Worm (Caenorhabditis elegans): Measurements from ENCODE around the gene F14F9.5.

F14F9.5 gene

DNA sequence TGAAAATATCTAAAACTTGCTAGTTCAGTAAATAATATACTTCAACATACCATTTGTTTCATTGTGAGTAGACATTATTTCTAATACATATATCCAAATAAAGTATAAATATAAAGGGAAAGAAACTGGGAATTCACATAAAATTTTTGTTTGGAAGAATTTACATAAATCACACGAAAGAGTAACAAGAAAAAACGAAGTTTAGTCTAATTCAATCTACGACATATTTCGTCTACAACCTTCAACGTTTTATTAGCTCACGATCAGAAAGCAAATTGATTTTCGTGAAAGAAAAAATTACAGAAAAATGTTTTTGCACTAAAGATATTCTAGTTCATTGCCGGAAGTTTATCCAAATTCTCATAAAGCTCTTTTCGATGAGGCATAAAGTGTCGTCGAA lies 29.9 kb upstream of the F14F9.5 start, which contains the start of gene C04F5.2:
TSS of gene C04F5.2 (minus strand) at position 101 of the 400 bp plus-strand sequence.
- TF ChIP-seq aptf-3 (GFP tag; IDR thresholded peaks at IDR 0.05) (no peak), ztf-28 (GFP tag; IDR thresholded peaks at IDR 0.05) (no peak)

DNA sequence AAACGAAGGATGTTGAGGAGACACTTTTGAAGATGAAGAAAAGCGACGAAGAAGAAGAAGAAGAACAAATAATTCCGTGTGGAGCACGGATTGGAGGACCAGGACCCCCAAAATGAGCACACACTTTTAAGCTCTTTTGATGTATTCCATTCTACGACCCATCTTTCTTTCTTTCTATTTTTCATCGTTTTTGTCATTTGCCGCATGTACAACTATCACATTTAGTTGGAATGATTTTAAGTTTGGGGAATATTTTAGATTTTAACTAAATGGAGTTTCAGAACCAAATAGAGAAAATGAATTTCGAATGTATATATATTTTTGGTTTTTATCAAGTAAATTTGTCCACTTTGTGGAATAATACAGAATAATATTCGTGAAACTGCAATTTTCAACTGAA lies 28.0 kb upstream of the F14F9.5 start, which contains the start of gene unc-46:
TSS of gene unc-46 (minus strand) at position 101 of the 400 bp plus-strand sequence.
- TF ChIP-seq gei-17 (GFP tag; optimal IDR thresholded peaks at IDR 0.05) = no peak
- no peak for TF ChIP-seq egl-44 (GFP tag; IDR thresholded peaks at IDR 0.05)
- TF ChIP-seq F49E8.2 (tag; optimal IDR thresholded peaks at IDR 0.05; ENCODE audit: insufficient read depth) = no peak
- no peak for TF ChIP-seq ceh-91 (GFP tag; IDR thresholded peaks at IDR 0.05)
- no peak for TF ChIP-seq tlf-1 (GFP tag; optimal IDR thresholded peaks at IDR 0.05)
- TF ChIP-seq repo-1 (tag; optimal IDR thresholded peaks at IDR 0.05) = no peak
- no peak for TF ChIP-seq unc-130 (GFP tag; optimal IDR thresholded peaks at IDR 0.05)
- no peak for TF ChIP-seq ztf-6 (GFP tag; IDR thresholded peaks at IDR 0.05)
- TF ChIP-seq madf-10 (tag; optimal IDR thresholded peaks at IDR 0.05) = no peak

ce11 chrV:5102017-5102416 lies 24.9 kb upstream of the F14F9.5 start, which contains the start of gene srab-1:
TSS of gene srab-1 (minus strand) at chrV:5102117.
- no peak for TF ChIP-seq snpc-3.4 (tag; optimal IDR thresholded peaks at IDR 0.05)
- no peak for TF ChIP-seq F57C9.4 (tag; optimal IDR thresholded peaks at IDR 0.05)
- TF ChIP-seq F23B12.7 (tag; optimal IDR thresholded peaks at IDR 0.05; ENCODE audit: insufficient read depth) = no peak
- no peak for TF ChIP-seq K11D2.4 (GFP tag; IDR thresholded peaks at IDR 0.05)
- TF ChIP-seq snpc-4 (GFP tag; optimal IDR thresholded peaks at IDR 0.05) = no peak
- TF ChIP-seq snpc-4 (tag; optimal IDR thresholded peaks at IDR 0.05) = no peak
- no peak for TF ChIP-seq Y56A3A.18 (GFP tag; IDR thresholded peaks at IDR 0.05)
- no peak for TF ChIP-seq aptf-2 (GFP tag; conservative IDR thresholded peaks at IDR 0.05)
- TF ChIP-seq ccch-3 (GFP tag; optimal IDR thresholded peaks at IDR 0.05) = no peak
- TF ChIP-seq ztf-6 (GFP tag; IDR thresholded peaks at IDR 0.05) = no peak
- no peak for TF ChIP-seq atf-7 (tag; optimal IDR thresholded peaks at IDR 0.05)
- TF ChIP-seq ztf-25 (GFP tag; IDR thresholded peaks at IDR 0.05) = no peak

ce11 chrV:5104934-5105333 lies 22.0 kb upstream of the F14F9.5 start, which contains the start of gene srab-2:
TSS of gene srab-2 (minus strand) at chrV:5105034.
- TF ChIP-seq him-1 (tag; optimal IDR thresholded peaks at IDR 0.05) (no peak), chd-7 (tag; optimal IDR thresholded peaks at IDR 0.05) (no peak), sptf-2 (GFP tag; optimal IDR thresholded peaks at IDR 0.05) (no peak), ama-1 (optimal IDR thresholded peaks at IDR 0.05) (no peak), ama-1 (GFP tag; optimal IDR thresholded peaks at IDR 0.05) (no peak), lsl-1 (GFP tag; optimal IDR thresholded peaks at IDR 0.05) (no peak), mcd-1 (GFP tag; IDR thresholded peaks at IDR 0.05) (no peak), Y67H2A.10 (GFP tag; conservative IDR thresholded peaks at IDR 0.05) (no peak), pbrm-1 (GFP tag; IDR thresholded peaks at IDR 0.05) (no peak), ets-4 (GFP tag; optimal IDR thresholded peaks at IDR 0.05) (no peak), B0019.2 (GFP tag; conservative IDR thresholded peaks at IDR 0.05) (no peak), F39B2.1 (GFP tag; IDR thresholded peaks at IDR 0.05) (no peak), lsy-27 (tag; optimal IDR thresholded peaks at IDR 0.05; ENCODE audit: borderline replicate concordance, insufficient read depth) (no peak), dpl-1 (GFP tag; optimal IDR thresholded peaks at IDR 0.05) (no peak), akir-1 (GFP tag; optimal IDR thresholded peaks at IDR 0.05) (no peak)
